Fruit fly (Drosophila melanogaster) whole organism, adult: ENCODE results near the gene Polr1E.

Source experiments
- CG12768 ChIP-seq: fragments of 200-800 bp; sonication (Bioruptor generic); optimal IDR thresholded peaks from 2 replicates; lab custom pipeline; 2017; ENCODE audit warnings: missing biosample characterization, missing genetic modification characterization, mild to moderate bottlenecking, moderate library complexity, missing genetic modification reagents
- CG1620 ChIP-seq: fragments of 200-800 bp; sonication (Bioruptor generic); optimal IDR thresholded peaks from 2 replicates; lab custom pipeline; 2016; ENCODE audit warnings: missing biosample characterization, missing genetic modification characterization
- CG7045 ChIP-seq: fragments of 200-800 bp; sonication (Bioruptor generic); optimal IDR thresholded peaks from 2 replicates; lab custom pipeline; 2017; ENCODE audit warnings: missing biosample characterization, mild to moderate bottlenecking, missing genetic modification characterization
- Mnt ChIP-seq: fragments of 200-800 bp; sonication (Bioruptor generic); optimal IDR thresholded peaks from 2 replicates; lab custom pipeline; 2016; ENCODE audit warnings: missing biosample characterization, mild to moderate bottlenecking, missing genetic modification characterization
- cnc ChIP-seq, 2 experiments: fragments of >200 bp; optimal IDR thresholded peaks; 2 replicates each; lab custom pipeline; 2017

DNA sequence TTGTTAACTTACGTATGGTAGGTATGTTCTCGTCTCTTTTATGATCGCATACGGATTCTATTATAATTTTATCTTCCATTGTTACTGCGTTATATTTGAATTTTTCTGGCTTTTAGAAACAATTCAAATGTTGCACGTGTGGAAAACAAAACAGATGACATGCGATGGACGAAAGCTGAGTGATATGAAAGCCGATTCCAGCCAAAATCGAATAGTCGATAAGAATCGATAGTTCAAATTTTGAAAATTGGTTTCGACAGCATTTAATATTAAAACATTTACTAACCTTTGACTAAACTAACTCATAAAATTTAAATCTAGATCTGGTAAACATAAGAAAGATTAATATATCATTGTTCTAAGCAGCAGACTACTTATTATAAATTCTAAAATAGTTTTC lies at the start of gene Polr1E:
- TF ChIP-seq CG12768 (no peak), CG1620 (GFP tag; lab: Kevin White, UChicago) (no peak), Mnt (GFP tag; lab: Kevin White, UChicago) (peak; percentile 99), cnc (optimal IDR thresholded peaks at IDR 0.05; lab: Kevin White, UChicago) (no peak), CG7045 (GFP tag; lab: Kevin White, UChicago) (no peak)
